Fruit fly (Drosophila melanogaster): ENCODE measurements around the gene DCAF12.

- no peak for TF ChIP-seq Mnt (GFP tag; optimal IDR thresholded peaks at IDR 0.05)
- no peak for TF ChIP-seq ovo (GFP tag; optimal IDR thresholded peaks at IDR 0.05)
- TF ChIP-seq Crg-1 (GFP tag; optimal IDR thresholded peaks at IDR 0.05), result no peak
- no peak for TF ChIP-seq Hr96 (GFP tag; optimal IDR thresholded peaks at IDR 0.05)
- no peak for TF ChIP-seq CG5204 (GFP tag; optimal IDR thresholded peaks at IDR 0.05)
These were observed 32.3 kb upstream of the DCAF12 start, which contains the start of gene CG14739 for dm6 chr3R:12049113-12049512.

All from whole organism, adult.